Fruit fly (Drosophila melanogaster) whole organism, embryonic: ENCODE results near the gene CG14395.
A peak's percentile ranks its signal among the peaks of the same experiment; 100 is the strongest.

Experiments
- Atf6 ChIP-seq: fragments of 200-800 bp; sonication (Bioruptor generic); IDR thresholded peaks from 2 replicates; pipeline ENCODE4 v1.3.6; 2022; ENCODE audit warnings: missing biosample characterization, missing genetic modification characterization
- B-H2 ChIP-seq: fragments of 200-800 bp; sonication (Bioruptor generic); optimal IDR thresholded peaks from 2 replicates; lab custom pipeline; 2018; ENCODE audit warnings: missing biosample characterization, mild to moderate bottlenecking, missing genetic modification characterization
- BtbVII ChIP-seq: fragments of 200-800 bp; sonication (Bioruptor generic); optimal IDR thresholded peaks from 3 replicates; lab custom pipeline; 2017; ENCODE audit warnings: missing biosample characterization, mild to moderate bottlenecking, missing genetic modification characterization
- CG12219 ChIP-seq: fragments of 200-800 bp; sonication (Bioruptor generic); optimal IDR thresholded peaks from 3 replicates; lab custom pipeline; 2018; ENCODE audit warnings: missing biosample characterization, mild to moderate bottlenecking, missing genetic modification characterization
- CG12659 ChIP-seq: fragments of 200-800 bp; sonication (Bioruptor generic); optimal IDR thresholded peaks from 3 replicates; lab custom pipeline; 2017; ENCODE audit warnings: mild to moderate bottlenecking, missing biosample characterization, missing genetic modification reagents, missing genetic modification characterization
- CG13624 ChIP-seq: fragments of 200-800 bp; sonication (Bioruptor generic); optimal IDR thresholded peaks from 2 replicates; lab custom pipeline; 2016; ENCODE audit warnings: missing biosample characterization, missing genetic modification characterization
- CG15514 ChIP-seq: fragments of 200-800 bp; sonication (Bioruptor generic); optimal IDR thresholded peaks from 3 replicates; lab custom pipeline; 2017; ENCODE audit warnings: missing biosample characterization, missing genetic modification characterization, mild to moderate bottlenecking, moderate library complexity, missing genetic modification reagents
- CG1792 ChIP-seq: fragments of 200-800 bp; sonication (Bioruptor generic); optimal IDR thresholded peaks from 2 replicates; lab custom pipeline; 2016; ENCODE audit warnings: missing biosample characterization, missing genetic modification characterization
- CG18262 ChIP-seq: fragments of 200-800 bp; optimal IDR thresholded peaks from 3 replicates; lab custom pipeline; 2019; ENCODE audit warnings: missing biosample characterization, mild to moderate bottlenecking, missing genetic modification characterization, moderate library complexity
- CG1832 ChIP-seq: fragments of 200-800 bp; sonication (Bioruptor generic); optimal IDR thresholded peaks from 2 replicates; lab custom pipeline; 2017; ENCODE audit warnings: missing biosample characterization, mild to moderate bottlenecking, missing genetic modification characterization, inconsistent platforms
- CG2120 ChIP-seq: fragments of 200-800 bp; sonication (Bioruptor generic); optimal IDR thresholded peaks from 3 replicates; lab custom pipeline; 2016; ENCODE audit warnings: missing biosample characterization, missing genetic modification characterization
- CG2678 ChIP-seq: fragments of 200-800 bp; sonication (Bioruptor generic); optimal IDR thresholded peaks from 3 replicates; lab custom pipeline; 2019; ENCODE audit warnings: missing biosample characterization, mild to moderate bottlenecking, missing genetic modification characterization, moderate library complexity
- CG30403 ChIP-seq: fragments of 200-800 bp; sonication (Bioruptor generic); optimal IDR thresholded peaks from 3 replicates; lab custom pipeline; 2016; ENCODE audit warnings: missing biosample characterization, missing genetic modification characterization
- CG33557 ChIP-seq: fragments of 200-800 bp; sonication (Bioruptor generic); optimal IDR thresholded peaks from 2 replicates; lab custom pipeline; 2019; ENCODE audit warnings: missing biosample characterization, mild to moderate bottlenecking, missing genetic modification characterization, moderate library complexity
- CG4328 ChIP-seq: fragments of 200-800 bp; sonication (Bioruptor generic); optimal IDR thresholded peaks from 3 replicates; lab custom pipeline; 2017; ENCODE audit warnings: missing biosample characterization, missing genetic modification reagents, missing genetic modification characterization
- CG6765 ChIP-seq: fragments of 200-800 bp; sonication (Bioruptor generic); optimal IDR thresholded peaks from 3 replicates; lab custom pipeline; 2017; ENCODE audit warnings: missing biosample characterization, mild to moderate bottlenecking, missing genetic modification characterization
- CG7839 ChIP-seq: fragments of 200-800 bp; sonication (Bioruptor generic); optimal IDR thresholded peaks from 3 replicates; lab custom pipeline; 2018; ENCODE audit warnings: missing biosample characterization, mild to moderate bottlenecking, missing genetic modification characterization, moderate library complexity
- CG8388 ChIP-seq: fragments of 200-800 bp; sonication (Bioruptor generic); optimal IDR thresholded peaks from 2 replicates; lab custom pipeline; 2019; ENCODE audit warnings: missing biosample characterization, mild to moderate bottlenecking, missing genetic modification characterization, moderate library complexity
- CG9876 ChIP-seq: fragments of 200-800 bp; sonication (Bioruptor generic); optimal IDR thresholded peaks from 2 replicates; lab custom pipeline; 2016; ENCODE audit warnings: missing biosample characterization, missing genetic modification characterization
- CrebB ChIP-seq: fragments of 200-800 bp; sonication (Bioruptor generic); optimal IDR thresholded peaks from 3 replicates; lab custom pipeline; 2018; ENCODE audit warnings: missing biosample characterization, mild to moderate bottlenecking, missing genetic modification characterization
- D19B ChIP-seq: fragments of 200-800 bp; sonication (Bioruptor generic); optimal IDR thresholded peaks from 2 replicates; lab custom pipeline; 2017; ENCODE audit warnings: missing biosample characterization, mild to moderate bottlenecking, missing genetic modification characterization
- Dek ChIP-seq: fragments of 200-800 bp; sonication (Bioruptor generic); optimal IDR thresholded peaks from 3 replicates; lab custom pipeline; 2019; ENCODE audit warnings: missing biosample characterization, mild to moderate bottlenecking, missing genetic modification characterization, moderate library complexity
- Dfd ChIP-seq, 2 experiments: fragments of >200 bp; optimal IDR thresholded peaks; 2 replicates each; lab custom pipeline; 2017; ENCODE audit warnings: missing biosample characterization in 2 of 2, missing genetic modification characterization in 2 of 2
- Dip3 ChIP-seq: fragments of 200-800 bp; sonication (Bioruptor generic); optimal IDR thresholded peaks from 3 replicates; lab custom pipeline; 2016; ENCODE audit warnings: missing biosample characterization, missing genetic modification characterization
- Dll ChIP-seq: fragments of 200-800 bp; sonication (Bioruptor generic); IDR thresholded peaks from 4 replicates; pipeline ENCODE4 v1.3.6; 2022; ENCODE audit warnings: missing biosample characterization, missing genetic modification characterization; ENCODE audit not compliant: partially characterized antibody
- Fer1 ChIP-seq: fragments of 200-800 bp; sonication (Bioruptor generic); optimal IDR thresholded peaks from 2 replicates; lab custom pipeline; 2017; ENCODE audit warnings: missing biosample characterization, mild to moderate bottlenecking, missing genetic modification characterization
- Hand ChIP-seq: fragments of 200-800 bp; sonication (Bioruptor generic); optimal IDR thresholded peaks from 2 replicates; lab custom pipeline; 2017; ENCODE audit warnings: mild to moderate bottlenecking, missing biosample characterization, missing genetic modification reagents, missing genetic modification characterization
- MBD-R2 ChIP-seq: fragments of 200-800 bp; sonication (Bioruptor generic); IDR thresholded peaks from 2 replicates; pipeline ENCODE4 v1.3.6; 2022; ENCODE audit warnings: missing biosample characterization, missing genetic modification characterization
- Mad ChIP-seq: fragments of 200-800 bp; sonication (Bioruptor generic); optimal IDR thresholded peaks from 2 replicates; lab custom pipeline; 2016; ENCODE audit warnings: missing biosample characterization, missing genetic modification characterization
- Med ChIP-seq: fragments of 200-800 bp; sonication (Bioruptor generic); peaks from one replicate; lab custom pipeline; 2016; ENCODE audit warnings: missing biosample characterization, missing genetic modification characterization, mild to moderate bottlenecking, inconsistent platforms, moderate library complexity
- Rfx ChIP-seq: fragments of 200-800 bp; sonication (Bioruptor generic); IDR thresholded peaks from 2 replicates; pipeline ENCODE4 v1.3.6; 2022; ENCODE audit warnings: missing biosample characterization, missing genetic modification characterization
- Xrp1 ChIP-seq: fragments of 200-800 bp; sonication (Bioruptor generic); IDR thresholded peaks from 2 replicates; pipeline ENCODE4 v1.3.6; 2022; ENCODE audit warnings: missing biosample characterization, missing genetic modification characterization
- ara ChIP-seq: fragments of 200-800 bp; sonication (Bioruptor generic); IDR thresholded peaks from 2 replicates; pipeline ENCODE4 v1.3.6; 2022; ENCODE audit warnings: missing biosample characterization, missing genetic modification characterization
- ash1 ChIP-seq: fragments of 200-800 bp; sonication (Bioruptor generic); optimal IDR thresholded peaks from 2 replicates; lab custom pipeline; 2018; ENCODE audit warnings: missing biosample characterization, mild to moderate bottlenecking, missing genetic modification characterization
- az2 ChIP-seq: fragments of 200-800 bp; sonication (Bioruptor generic); optimal IDR thresholded peaks from 3 replicates; lab custom pipeline; 2016; ENCODE audit warnings: missing biosample characterization, missing genetic modification characterization
- caup ChIP-seq: fragments of 200-800 bp; sonication (Bioruptor generic); optimal IDR thresholded peaks from 3 replicates; lab custom pipeline; 2017; ENCODE audit warnings: missing biosample characterization, mild to moderate bottlenecking, missing genetic modification characterization, moderate library complexity; ENCODE audit not compliant: severe bottlenecking
- cg ChIP-seq: fragments of 200-800 bp; sonication (Bioruptor generic); optimal IDR thresholded peaks from 3 replicates; lab custom pipeline; 2019; ENCODE audit warnings: missing biosample characterization, mild to moderate bottlenecking, missing genetic modification characterization, moderate library complexity
- da ChIP-seq: fragments of 200-800 bp; sonication (Bioruptor generic); optimal IDR thresholded peaks from 2 replicates; lab custom pipeline; 2016; ENCODE audit warnings: missing biosample characterization, missing genetic modification characterization
- dm ChIP-seq: fragments of 200-800 bp; sonication (Bioruptor generic); optimal IDR thresholded peaks from 3 replicates; lab custom pipeline; 2016; ENCODE audit warnings: missing biosample characterization, missing genetic modification characterization
- gro ChIP-seq: fragments of 200-800 bp; sonication (Bioruptor generic); optimal IDR thresholded peaks from 2 replicates; lab custom pipeline; 2016; ENCODE audit warnings: missing biosample characterization, missing genetic modification characterization
- jing ChIP-seq: fragments of 200-800 bp; sonication (Bioruptor generic); optimal IDR thresholded peaks from 2 replicates; lab custom pipeline; 2018; ENCODE audit warnings: missing biosample characterization, mild to moderate bottlenecking, missing genetic modification characterization
- lab ChIP-seq: fragments of 200-800 bp; sonication (Bioruptor generic); optimal IDR thresholded peaks from 3 replicates; lab custom pipeline; 2017; ENCODE audit warnings: missing biosample characterization, missing genetic modification characterization, mild to moderate bottlenecking, moderate library complexity, missing genetic modification reagents
- lilli ChIP-seq: fragments of 200-800 bp; sonication (Bioruptor generic); optimal IDR thresholded peaks from 3 replicates; lab custom pipeline; 2016; ENCODE audit warnings: missing biosample characterization, missing genetic modification characterization
- pan ChIP-seq, 4 experiments: fragments of >200 bp in 3 of 4; fragments of 200-800 bp in 1 of 4; sonication (Bioruptor generic) in 1 of 4; optimal IDR thresholded peaks in 3 of 4; IDR thresholded peaks in 1 of 4; 2 replicates each; pipeline versions ENCODE4 v1.3.6 to Lab custom; 2017 to 2022; ENCODE audit warnings: missing biosample characterization in 2 of 4, missing genetic modification characterization in 2 of 4, mixed read lengths in 1 of 4
- row ChIP-seq: fragments of 200-800 bp; sonication (Bioruptor generic); IDR thresholded peaks from 3 replicates; pipeline ENCODE4 v1.3.6; 2022; ENCODE audit warnings: missing biosample characterization, missing genetic modification characterization
- slbo ChIP-seq: fragments of 200-800 bp; sonication (Bioruptor generic); IDR thresholded peaks from 2 replicates; pipeline ENCODE4 v1.3.6; 2022; ENCODE audit warnings: missing biosample characterization, missing genetic modification characterization
- wek ChIP-seq: fragments of 200-800 bp; sonication (Bioruptor generic); optimal IDR thresholded peaks from 3 replicates; lab custom pipeline; 2018; ENCODE audit warnings: missing biosample characterization, mild to moderate bottlenecking, missing genetic modification characterization, moderate library complexity
- wor ChIP-seq: fragments of 200-800 bp; sonication (Bioruptor generic); IDR thresholded peaks from 2 replicates; pipeline ENCODE4 v1.3.6; 2022; ENCODE audit warnings: missing biosample characterization, missing genetic modification characterization

CG14395 gene

dm6 chr3R:12654253-12654623, 8.4 kb upstream of the CG14395 start, which contains the start of gene CG6225 (continued):
- TF ChIP-seq az2 (GFP tag; lab: Kevin White, UChicago): no peak
- no peak for TF ChIP-seq Dll
- TF ChIP-seq wor (GFP tag; lab: Robert Waterston, UW): no peak
- peak; percentile 19 for TF ChIP-seq cg (GFP tag; lab: Kevin White, UChicago)
- peak; percentile 29 for TF ChIP-seq CG1832
- no peak for TF ChIP-seq Fer1 (GFP tag; lab: Kevin White, UChicago)
- peak; percentile 3 for TF ChIP-seq CG18262 (tag; lab: Kevin White, UChicago)
- no peak for TF ChIP-seq ara (GFP tag; lab: Robert Waterston, UW)
- no peak for TF ChIP-seq dm (GFP tag; lab: Kevin White, UChicago)
- TF ChIP-seq lilli (GFP tag; lab: Kevin White, UChicago): no peak
- TF ChIP-seq CG12219: no peak

- TF ChIP-seq da (no peak), CG2678 (tag; lab: Kevin White, UChicago) (peak; percentile 39), caup (GFP tag; lab: Kevin White, UChicago) (peak; percentile 62), slbo (GFP tag; lab: Robert Waterston, UW) (peak; percentile 55), ash1 (GFP tag; lab: Kevin White, UChicago) (no peak), Atf6 (GFP tag; lab: Robert Waterston, UW) (peak; percentile 38), BtbVII (GFP tag; lab: Kevin White, UChicago) (peak; percentile 43), Dip3 (GFP tag; lab: Kevin White, UChicago) (peak; percentile 21), Hand (peak; percentile 38), Xrp1 (no peak), row (GFP tag; lab: Robert Waterston, UW) (peak; percentile 54; the same call in 2 of the 3 replicates), lab (GFP tag; lab: Kevin White, UChicago) (peak; percentile 70), D19B (GFP tag; lab: Kevin White, UChicago) (peak; percentile 18), CG2120 (GFP tag; lab: Kevin White, UChicago) (peak; percentile 64), CG4328 (GFP tag; lab: Kevin White, UChicago) (no peak), CG15514 (GFP tag; lab: Kevin White, UChicago) (peak; percentile 51), Dek (tag; lab: Kevin White, UChicago) (peak; percentile 10), CG33557 (GFP tag; lab: Kevin White, UChicago) (no peak), CG12659 (GFP tag; lab: Kevin White, UChicago) (peak; percentile 12), CG1792 (GFP tag; lab: Kevin White, UChicago) (no peak), MBD-R2 (GFP tag; lab: Robert Waterston, UW) (0 out of 2 replicates have a peak, but pooled peaks have one; percentile 7), CG7839 (peak; percentile 39), Med (GFP tag; lab: Kevin White, UChicago) (peak; percentile 71), CG8388 (peak; percentile 55), CrebB (tag; lab: Kevin White, UChicago) (no peak), wek (GFP tag; lab: Kevin White, UChicago) (no peak), CG6765 (GFP tag; lab: Kevin White, UChicago) (peak; percentile 25), Dfd (GFP tag; optimal IDR thresholded peaks at IDR 0.05; lab: Kevin White, UChicago) (no peak), pan (optimal IDR thresholded peaks at IDR 0.05; lab: Kevin White, UChicago) (no peak), pan (GFP tag; optimal IDR thresholded peaks at IDR 0.05 in 1 of 2, IDR thresholded peaks at IDR 0.05 in 1 of 2) (no peak), Mad (GFP tag; lab: Kevin White, UChicago) (no peak), B-H2 (GFP tag; lab: Kevin White, UChicago) (peak; percentile 29), Rfx (GFP tag; lab: Robert Waterston, UW) (peak; percentile 53), CG13624 (peak; percentile 14), CG9876 (GFP tag; lab: Kevin White, UChicago) (no peak), jing (GFP tag; lab: Kevin White, UChicago) (no peak), gro (GFP tag; lab: Kevin White, UChicago) (peak; percentile 0), CG30403 (no peak)
These were observed 5.6 kb upstream of the CG14395 start for dm6 chr3R:12656946-12657566.
